Worm (Caenorhabditis elegans): ENCODE measurements around the gene nhr-76.
A peak's percentile ranks its signal among the peaks of the same experiment; 100 is the strongest.

The nhr-76 gene

ce11 chrIV:607628-608027, 19.7 kb upstream of the nhr-76 start:
- TF ChIP-seq ceh-18 (tag; optimal IDR thresholded peaks at IDR 0.05), result peak; percentile 74
- no peak for TF ChIP-seq ceh-30 (tag; optimal IDR thresholded peaks at IDR 0.05)
- TF ChIP-seq nfya-1 (tag; optimal IDR thresholded peaks at IDR 0.05), result peak; percentile 41
- no peak for TF ChIP-seq nhr-11 (tag; optimal IDR thresholded peaks at IDR 0.05)
- peak; percentile 22 for TF ChIP-seq rnt-1 (tag; optimal IDR thresholded peaks at IDR 0.05)
- TF ChIP-seq Y22D7AL.16 (tag; optimal IDR thresholded peaks at IDR 0.05), result no peak

ce11 chrIV:613155-613554, 14.2 kb upstream of the nhr-76 start:
- TF ChIP-seq elt-2 (tag; optimal IDR thresholded peaks at IDR 0.05) (no peak), nfya-1 (tag; optimal IDR thresholded peaks at IDR 0.05) (peak; percentile 97)

DNA sequence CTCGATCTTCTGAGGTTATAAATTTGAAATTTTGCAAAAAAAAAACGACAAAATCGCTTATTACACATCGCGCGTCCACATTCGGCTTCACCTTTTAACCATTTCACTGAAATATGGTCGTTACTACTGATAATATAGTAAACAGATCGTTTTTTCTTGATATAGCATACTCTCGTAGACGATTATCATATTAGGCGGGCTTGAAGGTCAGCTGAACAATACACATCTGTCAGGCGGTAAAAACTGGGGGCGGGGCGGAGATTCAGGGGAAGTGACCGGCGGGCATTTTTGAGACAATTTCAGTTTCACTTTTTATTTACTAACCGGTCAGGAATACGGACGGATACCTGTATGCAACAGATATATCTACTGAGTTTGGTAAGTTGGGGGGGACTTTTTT, 12.1 kb upstream of the nhr-76 start, which contains the start of gene C18H7.1:
C18H7.1 (plus strand) TSS at position 301 of the 400 bp plus-strand sequence.
- no peak for TF ChIP-seq pat-9 (tag; optimal IDR thresholded peaks at IDR 0.05)

DNA sequence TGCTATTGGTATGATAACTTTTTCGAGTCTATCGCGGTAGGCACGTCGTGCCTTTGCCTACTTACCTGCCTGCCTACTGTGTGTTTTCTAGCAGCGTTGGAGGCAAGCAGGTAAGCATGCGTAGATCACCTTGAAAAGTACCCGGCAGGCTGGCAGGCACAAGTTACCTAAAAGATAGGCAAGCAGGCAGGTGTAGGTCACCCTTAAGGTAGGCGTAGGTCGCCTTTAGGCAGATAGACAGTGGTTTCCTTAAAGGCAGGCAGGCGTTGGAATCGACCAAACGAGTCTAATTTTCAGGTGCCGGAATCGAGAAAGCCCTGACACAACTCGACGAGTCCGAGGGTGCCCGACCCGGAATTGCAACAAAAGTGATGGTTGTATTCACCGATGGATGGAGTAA, 7.6 kb upstream of the nhr-76 start:
- TF ChIP-seq npax-4 (tag; optimal IDR thresholded peaks at IDR 0.05) (no peak), ets-4 (tag; optimal IDR thresholded peaks at IDR 0.05) (no peak), ref-2 (tag; optimal IDR thresholded peaks at IDR 0.05) (no peak), zip-5 (tag; optimal IDR thresholded peaks at IDR 0.05) (no peak), hlh-6 (tag; optimal IDR thresholded peaks at IDR 0.05) (no peak), ttx-3 (tag; optimal IDR thresholded peaks at IDR 0.05) (no peak), dmd-4 (tag; optimal IDR thresholded peaks at IDR 0.05; ENCODE audit: borderline replicate concordance) (no peak), pax-1 (tag; optimal IDR thresholded peaks at IDR 0.05) (no peak), ceh-34 (tag; optimal IDR thresholded peaks at IDR 0.05) (no peak), ceh-24 (tag; optimal IDR thresholded peaks at IDR 0.05) (no peak)

ce11 chrIV:620324-620723, 7.0 kb upstream of the nhr-76 start:
- TF ChIP-seq unc-55 (GFP tag; optimal IDR thresholded peaks at IDR 0.05) (no peak), ceh-30 (tag; optimal IDR thresholded peaks at IDR 0.05) (no peak), unc-86 (tag; optimal IDR thresholded peaks at IDR 0.05) (peak; percentile 78), K09A11.1 (tag; optimal IDR thresholded peaks at IDR 0.05; ENCODE audit: insufficient read depth) (peak; percentile 35), elt-2 (tag; optimal IDR thresholded peaks at IDR 0.05) (peak; percentile 88), sdc-2 (tag; optimal IDR thresholded peaks at IDR 0.05) (no peak), lin-11 (tag; optimal IDR thresholded peaks at IDR 0.05) (peak; percentile 72), hlh-30 (tag; optimal IDR thresholded peaks at IDR 0.05; ENCODE audit: insufficient read depth) (peak; percentile 13), hlh-8 (tag; optimal IDR thresholded peaks at IDR 0.05) (peak; percentile 4), pha-2 (tag; optimal IDR thresholded peaks at IDR 0.05) (peak; percentile 73), fkh-6 (tag; optimal IDR thresholded peaks at IDR 0.05) (peak; percentile 32), ceh-34 (tag; optimal IDR thresholded peaks at IDR 0.05) (peak; percentile 74), gmeb-2 (tag; optimal IDR thresholded peaks at IDR 0.05) (peak; percentile 75), nhr-232 (tag; optimal IDR thresholded peaks at IDR 0.05) (peak; percentile 51), madf-2 (tag; optimal IDR thresholded peaks at IDR 0.05) (peak; percentile 67), ceh-45 (GFP tag; IDR thresholded peaks at IDR 0.05) (no peak), C08G9.2 (tag; optimal IDR thresholded peaks at IDR 0.05) (peak; percentile 64), fkh-10 (GFP tag; optimal IDR thresholded peaks at IDR 0.05) (no peak), ceh-24 (tag; optimal IDR thresholded peaks at IDR 0.05) (no peak), ttx-3 (tag; optimal IDR thresholded peaks at IDR 0.05) (peak; percentile 81), pha-4 (tag; optimal IDR thresholded peaks at IDR 0.05) (no peak), Y22D7AL.16 (tag; optimal IDR thresholded peaks at IDR 0.05) (peak; percentile 34), lim-6 (tag; optimal IDR thresholded peaks at IDR 0.05) (no peak), C38D4.7 (GFP tag; optimal IDR thresholded peaks at IDR 0.05) (peak; percentile 70), npax-4 (tag; optimal IDR thresholded peaks at IDR 0.05) (peak; percentile 45), nfya-1 (tag; optimal IDR thresholded peaks at IDR 0.05) (peak; percentile 37), fax-1 (tag; optimal IDR thresholded peaks at IDR 0.05) (peak; percentile 76), elt-4 (tag; optimal IDR thresholded peaks at IDR 0.05) (no peak), mec-3 (tag; optimal IDR thresholded peaks at IDR 0.05; ENCODE audit: borderline replicate concordance) (peak; percentile 24), tbx-7 (tag; optimal IDR thresholded peaks at IDR 0.05) (peak; percentile 10), ceh-31 (tag; optimal IDR thresholded peaks at IDR 0.05) (peak; percentile 19), dmd-4 (tag; optimal IDR thresholded peaks at IDR 0.05; ENCODE audit: borderline replicate concordance) (no peak), unc-3 (GFP tag; conservative IDR thresholded peaks at IDR 0.05) (peak; percentile 69; the same call in 1 of the 2 replicates), unc-3 (tag; optimal IDR thresholded peaks at IDR 0.05) (peak; percentile 54), ama-1 (optimal IDR thresholded peaks at IDR 0.05) (no peak), ceh-14 (tag; optimal IDR thresholded peaks at IDR 0.05) (peak; percentile 50)
